Fruit fly (Drosophila melanogaster): ENCODE measurements around the gene Unc-76.

The Unc-76 gene

dm6 chrX:2094072-2094761 is 13.8 kb downstream of the Unc-76 start, which contains the start of gene csw (continued):
- TF ChIP-seq hkb (optimal IDR thresholded peaks at IDR 0.05) (peak; percentile 53), hkb (GFP tag; IDR thresholded peaks at IDR 0.05) (no peak), CG10979 (tag; optimal IDR thresholded peaks at IDR 0.05) (no peak), CG34376 (GFP tag; optimal IDR thresholded peaks at IDR 0.05) (peak; percentile 18), CG11456 (GFP tag; IDR thresholded peaks at IDR 0.05) (0 out of 3 replicates have a peak, but pooled peaks have one; percentile 21), Lim3 (GFP tag; IDR thresholded peaks at IDR 0.05) (no peak), CG16813 (GFP tag; IDR thresholded peaks at IDR 0.05; ENCODE audit: partially characterized antibody) (no peak), wdn (GFP tag; IDR thresholded peaks at IDR 0.05) (no peak), Camta (GFP tag; optimal IDR thresholded peaks at IDR 0.05) (peak; percentile 12), dmrt99B (tag; optimal IDR thresholded peaks at IDR 0.05) (no peak), CG10959 (GFP tag; IDR thresholded peaks at IDR 0.05) (no peak), Sry-δ (GFP tag; optimal IDR thresholded peaks at IDR 0.05) (peak; percentile 69), crp (GFP tag; optimal IDR thresholded peaks at IDR 0.05) (peak in 1 of 2 experiments; percentile 21), CG8478 (optimal IDR thresholded peaks at IDR 0.05) (peak; percentile 91), bsh (GFP tag; optimal IDR thresholded peaks at IDR 0.05) (peak in 1 of 2 experiments; percentile 90), Mrtf (GFP tag; IDR thresholded peaks at IDR 0.05) (0 out of 3 replicates have a peak, but pooled peaks have one; percentile 15), CG14441 (GFP tag; IDR thresholded peaks at IDR 0.05) (0 out of 2 replicates have a peak, but pooled peaks have one; percentile 12), Opbp (GFP tag; IDR thresholded peaks at IDR 0.05; ENCODE audit: partially characterized antibody) (0 out of 3 replicates have a peak, but pooled peaks have one; percentile 50), H2.0 (GFP tag; IDR thresholded peaks at IDR 0.05) (no peak), CG15073 (GFP tag; optimal IDR thresholded peaks at IDR 0.05) (no peak), CG6765 (GFP tag; optimal IDR thresholded peaks at IDR 0.05) (no peak), Ptx1 (GFP tag; IDR thresholded peaks at IDR 0.05) (no peak), ranshi (GFP tag; IDR thresholded peaks at IDR 0.05) (no peak), pzg (GFP tag; optimal IDR thresholded peaks at IDR 0.05) (peak; percentile 96), Pdp1 (GFP tag; optimal IDR thresholded peaks at IDR 0.05) (peak; percentile 30 to 48), CG16815 (GFP tag; optimal IDR thresholded peaks at IDR 0.05) (no peak), hb (GFP tag; IDR thresholded peaks at IDR 0.05; ENCODE audit: partially characterized antibody) (no peak), CTCF (GFP tag; optimal IDR thresholded peaks at IDR 0.05) (peak; percentile 76), CG9797 (GFP tag; optimal IDR thresholded peaks at IDR 0.05) (peak; percentile 92), zfh2 (GFP tag; optimal IDR thresholded peaks at IDR 0.05) (peak; percentile 63), Blimp-1 (GFP tag; optimal IDR thresholded peaks at IDR 0.05) (peak; percentile 29), jigr1 (GFP tag; IDR thresholded peaks at IDR 0.05) (no peak), Fer3 (tag; optimal IDR thresholded peaks at IDR 0.05) (peak; percentile 19), Taf1 (GFP tag; IDR thresholded peaks at IDR 0.05) (no peak), Mad (GFP tag; optimal IDR thresholded peaks at IDR 0.05) (peak; percentile 12), gcm (GFP tag; optimal IDR thresholded peaks at IDR 0.05) (no peak), C15 (GFP tag; IDR thresholded peaks at IDR 0.05) (no peak), CG17359 (tag; optimal IDR thresholded peaks at IDR 0.05) (peak; percentile 38), CG7786 (GFP tag; optimal IDR thresholded peaks at IDR 0.05) (peak; percentile 51), CG7928 (GFP tag; optimal IDR thresholded peaks at IDR 0.05) (peak; percentile 43), sna (GFP tag; IDR thresholded peaks at IDR 0.05; ENCODE audit: partially characterized antibody) (no peak), pfk (GFP tag; optimal IDR thresholded peaks at IDR 0.05) (no peak), ems (GFP tag; optimal IDR thresholded peaks at IDR 0.05) (peak; percentile 34), CG9437 (GFP tag; optimal IDR thresholded peaks at IDR 0.05) (no peak), Ets97D (GFP tag; optimal IDR thresholded peaks at IDR 0.05) (peak; percentile 91), vfl (GFP tag; optimal IDR thresholded peaks at IDR 0.05) (peak; percentile 32), tna (GFP tag; IDR thresholded peaks at IDR 0.05; ENCODE audit: partially characterized antibody) (no peak), H15 (GFP tag; IDR thresholded peaks at IDR 0.05) (no peak), CG12659 (GFP tag; optimal IDR thresholded peaks at IDR 0.05) (peak; percentile 85), p53 (GFP tag; optimal IDR thresholded peaks at IDR 0.05) (peak; percentile 42)
